Worm (Caenorhabditis elegans) whole organism, L4 larva: ENCODE results near the gene ugt-14.

Experiments used
- F37D6.2 ChIP-seq: sonication (generic microtip); optimal IDR thresholded peaks from 2 replicates; lab custom pipeline; 2016; ENCODE audit warnings: mild to moderate bottlenecking, missing genetic modification characterization, missing compliant biosample characterization
- F44E2.7 ChIP-seq: fragments of 200-800 bp; sonication (Bioruptor generic); IDR thresholded peaks from 2 replicates; pipeline ENCODE4 v2.1.2; 2022; ENCODE audit warnings: missing genetic modification characterization, missing compliant biosample characterization
- F49E8.2 ChIP-seq: sonication (generic microtip); optimal IDR thresholded peaks from 2 replicates; lab custom pipeline; 2016; ENCODE audit warnings: missing compliant biosample characterization, mild to moderate bottlenecking, missing genetic modification characterization, borderline replicate concordance
- T20F7.1 ChIP-seq: fragments of 200-800 bp; sonication (Bioruptor generic); optimal IDR thresholded peaks from 2 replicates; lab custom pipeline; 2018; ENCODE audit warnings: mild to moderate bottlenecking, missing genetic modification characterization, missing compliant biosample characterization
- Y105C5A.15 ChIP-seq: fragments of 200-800 bp; sonication (Bioruptor generic); IDR thresholded peaks from 2 replicates; pipeline ENCODE4 v1.3.6; 2022; ENCODE audit warnings: missing genetic modification characterization, missing compliant biosample characterization
- aha-1 ChIP-seq: fragments of 150-350 bp; peaks from one replicate; lab custom pipeline; 2014; ENCODE audit warnings: missing biosample characterization, missing genetic modification characterization
- aly-2 ChIP-seq: sonication (generic microtip); optimal IDR thresholded peaks from 2 replicates; lab custom pipeline; 2018; ENCODE audit warnings: missing biosample characterization, missing genetic modification characterization
- ama-1 ChIP-seq: fragments of 150-350 bp; optimal IDR thresholded peaks from 2 replicates; lab custom pipeline; 2014; ENCODE audit warnings: inconsistent platforms, mixed read lengths
- ceh-20 ChIP-seq: fragments of 200-800 bp; sonication (Bioruptor generic); IDR thresholded peaks from 2 replicates; pipeline ENCODE4 v1.3.6; 2022; ENCODE audit warnings: missing genetic modification reagents, missing genetic modification characterization, missing compliant biosample characterization
- ceh-44 ChIP-seq: fragments of 200-800 bp; sonication (Bioruptor generic); IDR thresholded peaks from 2 replicates; pipeline ENCODE4 v1.3.6; 2022; ENCODE audit warnings: missing genetic modification reagents, missing genetic modification characterization, missing compliant biosample characterization
- ceh-62 ChIP-seq: sonication (generic microtip); optimal IDR thresholded peaks from 2 replicates; lab custom pipeline; 2017; ENCODE audit warnings: missing biosample characterization, missing genetic modification characterization
- daf-12 ChIP-seq: fragments of 150-350 bp; optimal IDR thresholded peaks from 2 replicates; lab custom pipeline; 2014; ENCODE audit warnings: missing biosample characterization, missing genetic modification reagents, missing genetic modification characterization
- daf-16 ChIP-seq, 3 experiments: sonication (generic microtip); optimal IDR thresholded peaks; 2 replicates each; lab custom pipeline; 2016 to 2017; ENCODE audit warnings: missing genetic modification characterization in 3 of 3, missing genetic modification reagents in 3 of 3, mild to moderate bottlenecking in 2 of 3, missing compliant biosample characterization in 2 of 3, missing biosample characterization in 1 of 3, moderate library complexity in 1 of 3
- dmd-6 ChIP-seq: fragments of 200-800 bp; sonication (Bioruptor generic); IDR thresholded peaks from 2 replicates; pipeline ENCODE4 v1.3.6; 2022; ENCODE audit warnings: missing genetic modification reagents, missing genetic modification characterization, missing compliant biosample characterization
- gei-8 ChIP-seq: fragments of 200-800 bp; sonication (Bioruptor generic); optimal IDR thresholded peaks from 2 replicates; lab custom pipeline; 2018; ENCODE audit warnings: mild to moderate bottlenecking, missing genetic modification characterization, missing compliant biosample characterization
- hif-1 ChIP-seq, 2 experiments: sonication (generic microtip); optimal IDR thresholded peaks; 2 replicates each; lab custom pipeline; 2016 to 2017; ENCODE audit warnings: missing compliant biosample characterization in 2 of 2, missing genetic modification characterization in 2 of 2, missing genetic modification reagents in 2 of 2, missing genotype in 2 of 2, mild to moderate bottlenecking in 1 of 2
- hmg-1.1 ChIP-seq: fragments of 200-800 bp; sonication (Bioruptor generic); IDR thresholded peaks from 2 replicates; pipeline ENCODE4 v1.3.6; 2022; ENCODE audit warnings: missing genetic modification reagents, missing genetic modification characterization, missing compliant biosample characterization
- jun-1 ChIP-seq: fragments of 150-350 bp; optimal IDR thresholded peaks from 2 replicates; lab custom pipeline; 2014; ENCODE audit warnings: missing biosample characterization, missing genetic modification reagents, missing genetic modification characterization
- lin-13 ChIP-seq: fragments of 150-350 bp; optimal IDR thresholded peaks from 2 replicates; lab custom pipeline; 2014; ENCODE audit warnings: missing biosample characterization, missing genetic modification reagents, missing genetic modification characterization
- lin-38 ChIP-seq: fragments of 200-800 bp; sonication (Bioruptor generic); IDR thresholded peaks from 2 replicates; pipeline ENCODE4 v1.3.6; 2022; ENCODE audit warnings: missing genetic modification reagents, missing genetic modification characterization, missing compliant biosample characterization
- lin-39 ChIP-seq: fragments of 150-350 bp; optimal IDR thresholded peaks from 2 replicates; lab custom pipeline; 2014; ENCODE audit warnings: missing biosample characterization, missing genetic modification reagents, missing genetic modification characterization
- lir-3 ChIP-seq: sonication (generic microtip); optimal IDR thresholded peaks from 2 replicates; lab custom pipeline; 2016; ENCODE audit warnings: mild to moderate bottlenecking, missing genetic modification characterization, missing compliant biosample characterization
- madf-9 ChIP-seq: fragments of 200-800 bp; sonication (Bioruptor generic); conservative IDR thresholded peaks from 2 replicates; pipeline ENCODE4 v1.3.6; 2022; ENCODE audit warnings: missing genetic modification reagents, missing genetic modification characterization, missing compliant biosample characterization
- mes-2 ChIP-seq: sonication (generic microtip); optimal IDR thresholded peaks from 2 replicates; lab custom pipeline; 2016; ENCODE audit warnings: missing genotype, mild to moderate bottlenecking, missing genetic modification characterization, missing compliant biosample characterization; ENCODE audit not compliant: poor library complexity, severe bottlenecking
- mxl-3 ChIP-seq: fragments of 200-800 bp; sonication (Bioruptor generic); optimal IDR thresholded peaks from 2 replicates; lab custom pipeline; 2018; ENCODE audit warnings: mild to moderate bottlenecking, missing genetic modification characterization, missing compliant biosample characterization
- nhr-11 ChIP-seq: fragments of 150-350 bp; optimal IDR thresholded peaks from 2 replicates; lab custom pipeline; 2014; ENCODE audit warnings: missing biosample characterization, missing genetic modification characterization
- nhr-111 ChIP-seq: fragments of 200-800 bp; sonication (Bioruptor generic); optimal IDR thresholded peaks from 2 replicates; lab custom pipeline; 2018; ENCODE audit warnings: mild to moderate bottlenecking, missing genetic modification characterization, missing compliant biosample characterization
- nhr-237 ChIP-seq: sonication (generic microtip); optimal IDR thresholded peaks from 2 replicates; lab custom pipeline; 2017; ENCODE audit warnings: missing biosample characterization, missing genetic modification characterization
- nhr-77 ChIP-seq: fragments of 150-350 bp; optimal IDR thresholded peaks from 2 replicates; lab custom pipeline; 2014; ENCODE audit warnings: missing biosample characterization, missing genetic modification characterization
- snpc-1.2 ChIP-seq: fragments of 200-800 bp; sonication (Bioruptor generic); IDR thresholded peaks from 2 replicates; pipeline ENCODE4 v1.3.6; 2022; ENCODE audit warnings: missing genetic modification reagents, missing genetic modification characterization, missing compliant biosample characterization
- snpc-4 ChIP-seq: fragments of 150-350 bp; optimal IDR thresholded peaks from 2 replicates; lab custom pipeline; 2014; ENCODE audit warnings: missing biosample characterization, missing genetic modification characterization
- spr-1 ChIP-seq: sonication (generic microtip); optimal IDR thresholded peaks from 2 replicates; lab custom pipeline; 2016; ENCODE audit warnings: mild to moderate bottlenecking, missing genetic modification characterization, missing compliant biosample characterization
- vab-7 ChIP-seq: fragments of 200-800 bp; sonication (Bioruptor generic); IDR thresholded peaks from 2 replicates; pipeline ENCODE4 v1.3.6; 2022; ENCODE audit warnings: missing genetic modification reagents, missing genetic modification characterization, missing compliant biosample characterization
- zag-1 ChIP-seq: fragments of 150-350 bp; optimal IDR thresholded peaks from 2 replicates; lab custom pipeline; 2014; ENCODE audit warnings: missing biosample characterization, missing genetic modification characterization
- zfp-2 ChIP-seq: sonication (generic microtip); optimal IDR thresholded peaks from 2 replicates; lab custom pipeline; 2016; ENCODE audit warnings: mild to moderate bottlenecking, missing genetic modification characterization, missing compliant biosample characterization
- ztf-11 ChIP-seq: fragments of 150-350 bp; optimal IDR thresholded peaks from 2 replicates; lab custom pipeline; 2014; ENCODE audit warnings: missing biosample characterization, missing genetic modification characterization

ugt-14 gene

ce11 chrV:4865364-4865763 is 40.7 kb upstream of the ugt-14 start, which contains the start of gene srd-32:
Gene srd-32 (plus strand): TSS chrV:4865664.
- no peak for TF ChIP-seq nhr-237 (tag; lab: Kevin White, UChicago)
- peak; percentile 39 for TF ChIP-seq mxl-3 (GFP tag; lab: Kevin White, UChicago)

- no peak for TF ChIP-seq F44E2.7
- no peak for TF ChIP-seq lin-39
- no peak for TF ChIP-seq ceh-44 (GFP tag; lab: Robert Waterston, UW)
- no peak for TF ChIP-seq ama-1 (lab: Kevin White, UChicago)
- no peak for TF ChIP-seq mes-2 (tag; lab: Kevin White, UChicago)
- TF ChIP-seq aha-1 (tag; lab: Kevin White, UChicago): no peak
- TF ChIP-seq aly-2 (tag; lab: Kevin White, UChicago): no peak
- TF ChIP-seq jun-1 (tag; lab: Kevin White, UChicago): no peak
- TF ChIP-seq nhr-237 (tag; lab: Kevin White, UChicago): no peak
- TF ChIP-seq nhr-11 (tag; lab: Kevin White, UChicago): no peak
- no peak for TF ChIP-seq daf-12
- no peak for TF ChIP-seq zfp-2 (tag; lab: Kevin White, UChicago)
- TF ChIP-seq ceh-62 (tag; lab: Kevin White, UChicago): no peak
- TF ChIP-seq ztf-11: no peak
- TF ChIP-seq vab-7 (GFP tag; lab: Robert Waterston, UW): no peak
- no peak for TF ChIP-seq Y105C5A.15 (GFP tag; lab: Robert Waterston, UW)
- no peak for TF ChIP-seq spr-1 (tag; lab: Kevin White, UChicago)
- no peak for TF ChIP-seq lin-13 (GFP tag; lab: Kevin White, UChicago)
- TF ChIP-seq zag-1 (tag; lab: Kevin White, UChicago): no peak
Measured at ce11 chrV:4867535-4867934, 38.5 kb upstream of the ugt-14 start.

- no peak for TF ChIP-seq daf-16 (GFP tag; optimal IDR thresholded peaks at IDR 0.05; lab: Kevin White, UChicago)
- TF ChIP-seq daf-16 (tag; optimal IDR thresholded peaks at IDR 0.05; lab: Kevin White, UChicago): no peak
- TF ChIP-seq hif-1 (tag; optimal IDR thresholded peaks at IDR 0.05; lab: Kevin White, UChicago): no peak
- no peak for TF ChIP-seq gei-8 (GFP tag; lab: Kevin White, UChicago)
- no peak for TF ChIP-seq ama-1 (lab: Kevin White, UChicago)
- TF ChIP-seq F49E8.2 (tag; lab: Kevin White, UChicago): no peak
- no peak for TF ChIP-seq dmd-6 (GFP tag; lab: Robert Waterston, UW)
- no peak for TF ChIP-seq nhr-77 (tag; lab: Kevin White, UChicago)
- TF ChIP-seq hmg-1.1: no peak
- TF ChIP-seq F37D6.2: no peak
- no peak for TF ChIP-seq nhr-237 (tag; lab: Kevin White, UChicago)
- no peak for TF ChIP-seq lir-3
- no peak for TF ChIP-seq aly-2 (tag; lab: Kevin White, UChicago)
- TF ChIP-seq snpc-4 (tag; lab: Kevin White, UChicago): no peak
- no peak for TF ChIP-seq nhr-111
- TF ChIP-seq madf-9: no peak
- no peak for TF ChIP-seq lin-13 (GFP tag; lab: Kevin White, UChicago)
- TF ChIP-seq lin-38 (GFP tag; lab: Robert Waterston, UW): no peak
- TF ChIP-seq ceh-20 (GFP tag; lab: Robert Waterston, UW): no peak
Measured at ce11 chrV:4868698-4869097, 37.4 kb upstream of the ugt-14 start.

- TF ChIP-seq zfp-2 (tag; lab: Kevin White, UChicago) (no peak), T20F7.1 (no peak), snpc-1.2 (GFP tag; lab: Robert Waterston, UW) (no peak)
Measured at ce11 chrV:4870627-4871026, 35.4 kb upstream of the ugt-14 start.
